Worm (Caenorhabditis elegans): Measurements from ENCODE around the gene elo-7.
A peak's percentile ranks its signal among the peaks of the same experiment; 100 is the strongest.

Gene elo-7

ce11 chrIV:9511640-9512039 is 18.1 kb upstream of the elo-7 start:
- TF ChIP-seq lsy-2 (tag; optimal IDR thresholded peaks at IDR 0.05): no peak
- no peak for TF ChIP-seq lin-13 (tag; optimal IDR thresholded peaks at IDR 0.05)
- TF ChIP-seq sem-2 (GFP tag; optimal IDR thresholded peaks at IDR 0.05): no peak
- no peak for TF ChIP-seq hlh-1 (tag; optimal IDR thresholded peaks at IDR 0.05)
- TF ChIP-seq blmp-1 (tag; optimal IDR thresholded peaks at IDR 0.05): no peak
- TF ChIP-seq pha-4 (tag; optimal IDR thresholded peaks at IDR 0.05): no peak
- TF ChIP-seq bed-3 (GFP tag; optimal IDR thresholded peaks at IDR 0.05): no peak
- no peak for TF ChIP-seq ceh-43 (GFP tag; optimal IDR thresholded peaks at IDR 0.05)
- no peak for TF ChIP-seq nhr-76 (tag; optimal IDR thresholded peaks at IDR 0.05)
- no peak for TF ChIP-seq sptf-1 (tag; optimal IDR thresholded peaks at IDR 0.05)
- no peak for TF ChIP-seq unc-39 (tag; optimal IDR thresholded peaks at IDR 0.05)
- no peak for TF ChIP-seq elt-1 (tag; optimal IDR thresholded peaks at IDR 0.05; ENCODE audit: borderline replicate concordance, insufficient read depth)

ce11 chrIV:9512836-9513235 is 16.9 kb upstream of the elo-7 start, which contains the start of gene C33A12.3:
Gene C33A12.3, minus strand, starts transcription at chrIV:9513002.
- no peak for TF ChIP-seq zip-8 (tag; optimal IDR thresholded peaks at IDR 0.05)
- no peak for TF ChIP-seq nhr-12 (tag; optimal IDR thresholded peaks at IDR 0.05)
- no peak for TF ChIP-seq nhr-2 (tag; optimal IDR thresholded peaks at IDR 0.05)
- TF ChIP-seq snpc-4 (tag; optimal IDR thresholded peaks at IDR 0.05): no peak
- TF ChIP-seq nhr-237 (tag; optimal IDR thresholded peaks at IDR 0.05): no peak
- no peak for TF ChIP-seq unc-62 (GFP tag; optimal IDR thresholded peaks at IDR 0.05)
- no peak for TF ChIP-seq tbx-8 (GFP tag; optimal IDR thresholded peaks at IDR 0.05)
- TF ChIP-seq ces-1 (GFP tag; optimal IDR thresholded peaks at IDR 0.05): no peak
- TF ChIP-seq mls-2 (tag; optimal IDR thresholded peaks at IDR 0.05): no peak
- TF ChIP-seq blmp-1 (tag; optimal IDR thresholded peaks at IDR 0.05): no peak

- TF ChIP-seq nhr-237 (tag; optimal IDR thresholded peaks at IDR 0.05): no peak
- TF ChIP-seq zip-8 (tag; optimal IDR thresholded peaks at IDR 0.05): no peak
- no peak for TF ChIP-seq lin-32 (GFP tag; optimal IDR thresholded peaks at IDR 0.05)
- no peak for TF ChIP-seq nhr-76 (tag; optimal IDR thresholded peaks at IDR 0.05)
- TF ChIP-seq ham-2 (GFP tag; optimal IDR thresholded peaks at IDR 0.05): peak; percentile 67
- no peak for TF ChIP-seq nhr-12 (tag; optimal IDR thresholded peaks at IDR 0.05)
- no peak for TF ChIP-seq ztf-11 (tag; optimal IDR thresholded peaks at IDR 0.05)
- TF ChIP-seq ces-1 (GFP tag; optimal IDR thresholded peaks at IDR 0.05): peak; percentile 41
- no peak for TF ChIP-seq sem-2 (GFP tag; optimal IDR thresholded peaks at IDR 0.05)
- peak; percentile 32 for TF ChIP-seq lsy-2 (tag; optimal IDR thresholded peaks at IDR 0.05)
- no peak for TF ChIP-seq tbx-8 (GFP tag; optimal IDR thresholded peaks at IDR 0.05)
- TF ChIP-seq lin-13 (tag; optimal IDR thresholded peaks at IDR 0.05): no peak
- TF ChIP-seq nhr-2 (tag; optimal IDR thresholded peaks at IDR 0.05): no peak
- peak; percentile 51 for TF ChIP-seq blmp-1 (tag; optimal IDR thresholded peaks at IDR 0.05)
- no peak for TF ChIP-seq unc-39 (tag; optimal IDR thresholded peaks at IDR 0.05)
- no peak for TF ChIP-seq pha-4 (tag; optimal IDR thresholded peaks at IDR 0.05)
- TF ChIP-seq nhr-28 (tag; optimal IDR thresholded peaks at IDR 0.05): no peak
Measured at ce11 chrIV:9513360-9513777, 16.4 kb upstream of the elo-7 start.

- TF ChIP-seq ceh-43 (GFP tag; optimal IDR thresholded peaks at IDR 0.05): no peak
- no peak for TF ChIP-seq M03D4.4 (tag; optimal IDR thresholded peaks at IDR 0.05)
- no peak for TF ChIP-seq nhr-28 (tag; optimal IDR thresholded peaks at IDR 0.05)
- no peak for TF ChIP-seq ztf-11 (tag; optimal IDR thresholded peaks at IDR 0.05)
- no peak for TF ChIP-seq lsy-2 (tag; optimal IDR thresholded peaks at IDR 0.05)
- TF ChIP-seq unc-39 (tag; optimal IDR thresholded peaks at IDR 0.05): no peak
- no peak for TF ChIP-seq nhr-76 (tag; optimal IDR thresholded peaks at IDR 0.05)
- no peak for TF ChIP-seq bed-3 (GFP tag; optimal IDR thresholded peaks at IDR 0.05)
- TF ChIP-seq ham-2 (GFP tag; optimal IDR thresholded peaks at IDR 0.05): no peak
- no peak for TF ChIP-seq zip-8 (tag; optimal IDR thresholded peaks at IDR 0.05)
- no peak for TF ChIP-seq hlh-1 (tag; optimal IDR thresholded peaks at IDR 0.05)
- no peak for TF ChIP-seq elt-3 (tag; optimal IDR thresholded peaks at IDR 0.05)
- no peak for TF ChIP-seq elt-1 (tag; optimal IDR thresholded peaks at IDR 0.05; ENCODE audit: borderline replicate concordance, insufficient read depth)
- no peak for TF ChIP-seq sptf-1 (tag; optimal IDR thresholded peaks at IDR 0.05)
Measured at ce11 chrIV:9514132-9514531, 15.6 kb upstream of the elo-7 start.

- no peak for TF ChIP-seq unc-39 (tag; optimal IDR thresholded peaks at IDR 0.05)
- TF ChIP-seq tbx-8 (GFP tag; optimal IDR thresholded peaks at IDR 0.05): no peak
Measured at ce11 chrIV:9516831-9517230, 12.9 kb upstream of the elo-7 start, which contains the start of gene C33A12.19. Gene C33A12.19, plus strand, starts transcription at chrIV:9516999.

ce11 chrIV:9518608-9519007 is 11.1 kb upstream of the elo-7 start, which contains the start of gene nlp-35:
Gene nlp-35, minus strand, starts transcription at chrIV:9518926.
- TF ChIP-seq mab-5 (tag; optimal IDR thresholded peaks at IDR 0.05) (no peak), drap-1 (GFP tag; optimal IDR thresholded peaks at IDR 0.05) (no peak), blmp-1 (tag; optimal IDR thresholded peaks at IDR 0.05) (no peak), unc-62 (GFP tag; optimal IDR thresholded peaks at IDR 0.05) (no peak), unc-120 (tag; optimal IDR thresholded peaks at IDR 0.05; ENCODE audit: poor library complexity, severe bottlenecking) (no peak), cnd-1 (tag; optimal IDR thresholded peaks at IDR 0.05) (no peak), sem-2 (GFP tag; optimal IDR thresholded peaks at IDR 0.05) (no peak), elt-3 (tag; optimal IDR thresholded peaks at IDR 0.05) (no peak), mep-1 (tag; optimal IDR thresholded peaks at IDR 0.05) (no peak), lsy-2 (tag; optimal IDR thresholded peaks at IDR 0.05) (no peak), ceh-39 (tag; optimal IDR thresholded peaks at IDR 0.05) (no peak), ceh-43 (GFP tag; optimal IDR thresholded peaks at IDR 0.05) (no peak), elt-1 (tag; optimal IDR thresholded peaks at IDR 0.05; ENCODE audit: borderline replicate concordance, insufficient read depth) (no peak), nhr-12 (tag; optimal IDR thresholded peaks at IDR 0.05) (no peak), flh-1 (GFP tag; optimal IDR thresholded peaks at IDR 0.05) (no peak), lin-32 (GFP tag; optimal IDR thresholded peaks at IDR 0.05) (no peak), ceh-83 (GFP tag; optimal IDR thresholded peaks at IDR 0.05) (no peak), nhr-237 (tag; optimal IDR thresholded peaks at IDR 0.05) (no peak), bed-3 (GFP tag; optimal IDR thresholded peaks at IDR 0.05) (no peak), pha-4 (tag; optimal IDR thresholded peaks at IDR 0.05) (no peak)

Data from whole organism, mixed stage, embryonic.